Worm (Caenorhabditis elegans): ENCODE results near the gene gldi-7.

gldi-7 gene

ce11 chrII:8499021-8499420 is 32.0 kb downstream of the gldi-7 start (continued):
- TF ChIP-seq zfp-2 (tag; optimal IDR thresholded peaks at IDR 0.05): no peak
- no peak for TF ChIP-seq nhr-10 (tag; optimal IDR thresholded peaks at IDR 0.05)
- no peak for TF ChIP-seq F37D6.2 (tag; optimal IDR thresholded peaks at IDR 0.05)
- no peak for TF ChIP-seq ctbp-1 (GFP tag; IDR thresholded peaks at IDR 0.05)
- TF ChIP-seq pha-4 (GFP tag; IDR thresholded peaks at IDR 0.05): no peak
- no peak for TF ChIP-seq pha-4 (tag; optimal IDR thresholded peaks at IDR 0.05)
- TF ChIP-seq mes-2 (tag; optimal IDR thresholded peaks at IDR 0.05; ENCODE audit: poor library complexity, severe bottlenecking): no peak
- TF ChIP-seq dmd-6 (GFP tag; IDR thresholded peaks at IDR 0.05): no peak
- TF ChIP-seq spr-3 (GFP tag; optimal IDR thresholded peaks at IDR 0.05): no peak
- no peak for TF ChIP-seq nhr-237 (tag; optimal IDR thresholded peaks at IDR 0.05)

- TF ChIP-seq ZK337.2 (GFP tag; IDR thresholded peaks at IDR 0.05): no peak
- TF ChIP-seq ztf-7 (tag; optimal IDR thresholded peaks at IDR 0.05): no peak
- TF ChIP-seq aha-1 (tag): peak; percentile 86
These were observed 32.8 kb downstream of the gldi-7 start for ce11 chrII:8498173-8498572.

- TF ChIP-seq lin-15B (tag; optimal IDR thresholded peaks at IDR 0.05) (no peak), ces-1 (GFP tag; optimal IDR thresholded peaks at IDR 0.05) (no peak), daf-16 (GFP tag; optimal IDR thresholded peaks at IDR 0.05) (peak in 1 of 2 experiments; percentile 65), daf-16 (tag; optimal IDR thresholded peaks at IDR 0.05) (no peak), mes-2 (tag; optimal IDR thresholded peaks at IDR 0.05; ENCODE audit: poor library complexity, severe bottlenecking) (no peak), tra-1 (GFP tag; IDR thresholded peaks at IDR 0.05) (no peak), hlh-30 (tag; optimal IDR thresholded peaks at IDR 0.05; ENCODE audit: insufficient read depth) (peak; percentile 45), attf-4 (tag; optimal IDR thresholded peaks at IDR 0.05) (no peak), hif-1 (tag; optimal IDR thresholded peaks at IDR 0.05) (peak in 1 of 2 experiments; percentile 0), hlh-11 (tag; optimal IDR thresholded peaks at IDR 0.05) (peak; percentile 29), jun-1 (tag; optimal IDR thresholded peaks at IDR 0.05) (no peak)
These were observed 34.8 kb downstream of the gldi-7 start for ce11 chrII:8496184-8496583.

- TF ChIP-seq unc-62 (GFP tag; optimal IDR thresholded peaks at IDR 0.05 in 1 of 2): peak in 1 of 2 experiments; percentile 80
- no peak for TF ChIP-seq unc-62 (tag; optimal IDR thresholded peaks at IDR 0.05)
- TF ChIP-seq ZK337.2 (GFP tag; IDR thresholded peaks at IDR 0.05): no peak
- no peak for TF ChIP-seq Y48G9A.11 (GFP tag; IDR thresholded peaks at IDR 0.05)
These were observed 36.7 kb downstream of the gldi-7 start, which contains the start of gene M05D6.9 for ce11 chrII:8494228-8494717. Gene M05D6.9 (plus strand): TSS chrII:8494278.

ce11 chrII:8488123-8488522 is 42.9 kb downstream of the gldi-7 start:
- TF ChIP-seq unc-62 (GFP tag; optimal IDR thresholded peaks at IDR 0.05 in 1 of 2) (peak in 1 of 2 experiments; percentile 63), unc-62 (tag; optimal IDR thresholded peaks at IDR 0.05) (no peak), aha-1 (tag) (peak; percentile 53), F44E2.7 (GFP tag; IDR thresholded peaks at IDR 0.05) (no peak)

- TF ChIP-seq nhr-41 (GFP tag; IDR thresholded peaks at IDR 0.05): no peak
- no peak for TF ChIP-seq zfp-2 (tag; optimal IDR thresholded peaks at IDR 0.05)
- TF ChIP-seq ces-1 (GFP tag; optimal IDR thresholded peaks at IDR 0.05): no peak
- TF ChIP-seq lin-29 (GFP tag; IDR thresholded peaks at IDR 0.05): no peak
- TF ChIP-seq saeg-2 (GFP tag; IDR thresholded peaks at IDR 0.05): no peak
- TF ChIP-seq dmd-9 (GFP tag; IDR thresholded peaks at IDR 0.05): no peak
- TF ChIP-seq unc-130 (GFP tag; optimal IDR thresholded peaks at IDR 0.05): no peak
- no peak for TF ChIP-seq nhr-111 (GFP tag; optimal IDR thresholded peaks at IDR 0.05)
- no peak for TF ChIP-seq Y48G9A.11 (GFP tag; IDR thresholded peaks at IDR 0.05)
- no peak for TF ChIP-seq set-16 (GFP tag; IDR thresholded peaks at IDR 0.05)
- no peak for TF ChIP-seq nhr-237 (tag; optimal IDR thresholded peaks at IDR 0.05)
- TF ChIP-seq mes-2 (tag; optimal IDR thresholded peaks at IDR 0.05; ENCODE audit: poor library complexity, severe bottlenecking): no peak
- no peak for TF ChIP-seq dmd-8 (GFP tag; IDR thresholded peaks at IDR 0.05)
- no peak for TF ChIP-seq nhr-76 (tag; optimal IDR thresholded peaks at IDR 0.05)
- TF ChIP-seq mdl-1 (tag; optimal IDR thresholded peaks at IDR 0.05): peak in 1 of 2 experiments; percentile 19
- TF ChIP-seq mep-1 (tag; optimal IDR thresholded peaks at IDR 0.05): peak; percentile 81
- TF ChIP-seq vab-7 (GFP tag; IDR thresholded peaks at IDR 0.05): no peak
- no peak for TF ChIP-seq pha-4 (GFP tag; IDR thresholded peaks at IDR 0.05)
- no peak for TF ChIP-seq pha-4 (tag; optimal IDR thresholded peaks at IDR 0.05)
- TF ChIP-seq dmd-6 (GFP tag; IDR thresholded peaks at IDR 0.05): peak; percentile 90
- TF ChIP-seq ceh-44 (GFP tag; IDR thresholded peaks at IDR 0.05): no peak
- TF ChIP-seq F44E2.7 (GFP tag; IDR thresholded peaks at IDR 0.05): no peak
- peak in 1 of 2 experiments; percentile 67 for TF ChIP-seq lsy-2 (tag; optimal IDR thresholded peaks at IDR 0.05)
These were observed 45.4 kb downstream of the gldi-7 start, which contains the start of gene gbh-2 for ce11 chrII:8485603-8486002. Gene gbh-2 (plus strand): TSS chrII:8485879.

All from whole organism, L4 larva.